Fruit fly (Drosophila melanogaster): ENCODE measurements around the gene cpx.

Gene cpx

dm6 chr3R:4318999-4319398, 39.0 kb downstream of the cpx start, which contains the start of gene Syt14:
TSS of gene Syt14 (minus strand) at chr3R:4319069.
- TF ChIP-seq CG17801 (GFP tag; optimal IDR thresholded peaks at IDR 0.05; ENCODE audit: partially characterized antibody): no peak

- TF ChIP-seq CG17801 (GFP tag; optimal IDR thresholded peaks at IDR 0.05; ENCODE audit: partially characterized antibody): peak; percentile 51
These were observed 39.6 kb downstream of the cpx start, which contains the start of gene CG9795 for dm6 chr3R:4319507-4320138. TSS of gene CG9795 (plus strand) at chr3R:4319683.

- peak; percentile 24 for TF ChIP-seq CG17801 (GFP tag; optimal IDR thresholded peaks at IDR 0.05; ENCODE audit: partially characterized antibody)
These were observed 53.9 kb downstream of the cpx start, which contains the start of gene CG9776 for dm6 chr3R:4333964-4334363. TSS of gene CG9776 (minus strand) at chr3R:4334071.

- TF ChIP-seq CG17801 (GFP tag; optimal IDR thresholded peaks at IDR 0.05; ENCODE audit: partially characterized antibody): no peak
These were observed 54.8 kb downstream of the cpx start, which contains the start of gene CG14645 for dm6 chr3R:4334798-4335197. TSS of gene CG14645 (plus strand) at chr3R:4335098.

dm6 chr3R:4337580-4337979, 57.6 kb downstream of the cpx start, which contains the start of the genes Skp2 and CG1103:
TSS of gene Skp2 (minus strand) at chr3R:4337674.
TSS of gene CG1103 (plus strand) at chr3R:4337755.
- TF ChIP-seq CG17801 (GFP tag; optimal IDR thresholded peaks at IDR 0.05; ENCODE audit: partially characterized antibody): peak; percentile 19

- TF ChIP-seq CG17801 (GFP tag; optimal IDR thresholded peaks at IDR 0.05; ENCODE audit: partially characterized antibody): no peak
These were observed 60.2 kb downstream of the cpx start for dm6 chr3R:4340174-4340573.

- TF ChIP-seq CG17801 (GFP tag; optimal IDR thresholded peaks at IDR 0.05; ENCODE audit: partially characterized antibody): no peak
These were observed 61.2 kb downstream of the cpx start for dm6 chr3R:4341177-4341576.

- TF ChIP-seq CG17801 (GFP tag; optimal IDR thresholded peaks at IDR 0.05; ENCODE audit: partially characterized antibody): no peak
These were observed 66.6 kb downstream of the cpx start, which contains the start of gene hkb for dm6 chr3R:4346636-4347035. TSS of gene hkb (minus strand) at chr3R:4346646.

dm6 chr3R:4348197-4348814, 68.3 kb downstream of the cpx start:
- TF ChIP-seq CG17801 (GFP tag; optimal IDR thresholded peaks at IDR 0.05; ENCODE audit: partially characterized antibody): no peak

- TF ChIP-seq CG17801 (GFP tag; optimal IDR thresholded peaks at IDR 0.05; ENCODE audit: partially characterized antibody): no peak
These were observed 70.2 kb downstream of the cpx start for dm6 chr3R:4350199-4350598.

- no peak for TF ChIP-seq CG17801 (GFP tag; optimal IDR thresholded peaks at IDR 0.05; ENCODE audit: partially characterized antibody)
These were observed 73.5 kb downstream of the cpx start for dm6 chr3R:4353569-4353968.
